Worm (Caenorhabditis elegans) whole organism, early embryonic: Measurements from ENCODE around the gene mlc-3.

Source experiments
- B0310.2 ChIP-seq: sonication (generic microtip); optimal IDR thresholded peaks from 2 replicates; lab custom pipeline; 2016; ENCODE audit warnings: mild to moderate bottlenecking, missing genetic modification characterization, missing compliant biosample characterization
- F13C5.2 ChIP-seq: sonication (generic microtip); optimal IDR thresholded peaks from 2 replicates; lab custom pipeline; 2017; ENCODE audit warnings: mild to moderate bottlenecking, missing genetic modification characterization, inconsistent platforms, missing compliant biosample characterization
- aly-1 ChIP-seq: sonication (generic microtip); optimal IDR thresholded peaks from 2 replicates; lab custom pipeline; 2016; ENCODE audit warnings: missing genetic modification characterization, missing compliant biosample characterization
- ama-1 ChIP-seq: fragments of 150-350 bp; optimal IDR thresholded peaks from 2 replicates; lab custom pipeline; 2014
- ceh-13 ChIP-seq: fragments of 200-800 bp; sonication (Bioruptor generic); optimal IDR thresholded peaks from 2 replicates; lab custom pipeline; 2018; ENCODE audit warnings: mild to moderate bottlenecking, missing genetic modification characterization, missing compliant biosample characterization
- ceh-36 ChIP-seq: sonication (generic microtip); optimal IDR thresholded peaks from 2 replicates; lab custom pipeline; 2016; ENCODE audit warnings: missing genetic modification characterization, inconsistent platforms, missing compliant biosample characterization
- ets-7 ChIP-seq: sonication (generic microtip); optimal IDR thresholded peaks from 2 replicates; lab custom pipeline; 2016; ENCODE audit warnings: missing genotype, missing genetic modification characterization, missing compliant biosample characterization
- flt-1 ChIP-seq: fragments of 200-800 bp; sonication (Bioruptor generic); IDR thresholded peaks from 2 replicates; pipeline ENCODE4 v1.3.6; 2022; ENCODE audit warnings: missing genetic modification characterization, missing compliant biosample characterization
- hmbx-1 ChIP-seq: sonication (generic microtip); optimal IDR thresholded peaks from 2 replicates; lab custom pipeline; 2016; ENCODE audit warnings: mild to moderate bottlenecking, missing genetic modification characterization, missing compliant biosample characterization
- hmg-4 ChIP-seq: fragments of 200-800 bp; sonication (Bioruptor generic); optimal IDR thresholded peaks from 2 replicates; lab custom pipeline; 2018; ENCODE audit warnings: mild to moderate bottlenecking, missing genetic modification characterization, missing compliant biosample characterization
- hnd-1 ChIP-seq: sonication (generic microtip); optimal IDR thresholded peaks from 2 replicates; lab custom pipeline; 2016; ENCODE audit warnings: missing genetic modification characterization, missing compliant biosample characterization
- pes-1 ChIP-seq: fragments of 200-800 bp; sonication (Bioruptor generic); IDR thresholded peaks from 2 replicates; pipeline ENCODE4 v1.3.6; 2022; ENCODE audit warnings: missing genetic modification reagents, missing genetic modification characterization, missing compliant biosample characterization
- scrt-1 ChIP-seq: fragments of 200-800 bp; sonication (Bioruptor generic); IDR thresholded peaks from 2 replicates; pipeline ENCODE4 v1.3.6; 2022; ENCODE audit warnings: missing genetic modification characterization, missing compliant biosample characterization
- sea-1 ChIP-seq: fragments of 200-800 bp; sonication (Bioruptor generic); conservative IDR thresholded peaks from 2 replicates; pipeline ENCODE4 v1.3.6; 2022; ENCODE audit warnings: missing genetic modification characterization, missing compliant biosample characterization
- tbx-11 ChIP-seq: fragments of 200-800 bp; sonication (Bioruptor generic); IDR thresholded peaks from 2 replicates; pipeline ENCODE4 v1.3.6; 2022; ENCODE audit warnings: missing genetic modification characterization, missing compliant biosample characterization
- tbx-37 ChIP-seq: fragments of 200-800 bp; sonication (Bioruptor generic); conservative IDR thresholded peaks from 2 replicates; pipeline ENCODE4 v1.3.6; 2022; ENCODE audit warnings: missing genetic modification reagents, missing genetic modification characterization, missing compliant biosample characterization
- tra-4 ChIP-seq: sonication (generic microtip); optimal IDR thresholded peaks from 2 replicates; lab custom pipeline; 2017; ENCODE audit warnings: missing genetic modification characterization, missing compliant biosample characterization

Gene mlc-3

DNA sequence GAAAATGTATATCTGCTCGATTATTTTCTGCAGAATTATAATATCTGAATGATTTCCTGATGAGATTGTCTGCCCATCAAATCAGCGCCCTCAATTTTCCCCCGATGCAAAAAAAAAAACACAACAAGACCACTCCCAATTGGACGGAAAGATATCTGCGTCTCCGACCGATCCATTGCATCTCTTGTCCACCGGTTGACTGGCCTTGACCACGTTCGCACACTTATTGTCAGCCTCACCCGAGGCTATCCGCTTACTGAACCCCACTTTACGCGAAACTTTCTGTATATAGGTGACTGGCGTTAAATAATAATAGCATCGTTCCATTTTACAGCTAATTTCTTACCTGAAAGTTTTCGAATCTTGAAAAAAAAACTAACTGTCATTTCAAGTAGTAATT, 29.5 kb downstream of the mlc-3 start:
- TF ChIP-seq ceh-36 (tag; lab: Kevin White, UChicago) (no peak), aly-1 (no peak), pes-1 (GFP tag; lab: Robert Waterston, UW) (no peak), F13C5.2 (no peak), B0310.2 (no peak), ceh-13 (GFP tag; lab: Kevin White, UChicago) (no peak), tbx-37 (GFP tag; lab: Robert Waterston, UW) (no peak), scrt-1 (GFP tag; lab: Robert Waterston, UW) (no peak), ama-1 (lab: Kevin White, UChicago) (no peak), tbx-11 (no peak), tra-4 (no peak), ets-7 (no peak), hmbx-1 (no peak), flt-1 (GFP tag; lab: Robert Waterston, UW) (no peak), sea-1 (no peak)

DNA sequence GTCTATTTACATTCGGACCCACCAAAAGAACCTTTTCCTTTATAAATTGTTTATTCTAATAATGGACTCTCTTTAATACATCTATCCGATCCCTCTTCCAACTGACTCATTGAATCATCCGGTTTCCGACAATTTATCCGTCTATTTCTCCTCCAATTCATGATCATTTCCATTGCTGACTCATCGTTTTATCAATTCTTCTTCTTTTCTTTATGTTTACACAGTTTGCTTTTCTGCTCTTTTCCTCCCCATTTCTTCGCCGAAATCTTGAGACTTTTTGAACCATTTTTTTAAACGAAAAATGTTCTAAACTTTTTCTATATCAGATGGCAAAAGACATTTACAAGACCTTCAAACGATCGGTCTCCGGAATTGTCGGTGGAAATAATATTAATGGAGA, 30.6 kb downstream of the mlc-3 start, which contains the start of gene ced-6:
Gene ced-6 (plus strand): TSS at position 327 of the 400 bp plus-strand sequence.
- TF ChIP-seq tbx-11, result no peak
- TF ChIP-seq ets-7, result no peak
- no peak for TF ChIP-seq F13C5.2
- no peak for TF ChIP-seq hmg-4 (GFP tag; lab: Kevin White, UChicago)
- TF ChIP-seq aly-1, result no peak
- TF ChIP-seq pes-1 (GFP tag; lab: Robert Waterston, UW), result no peak
- no peak for TF ChIP-seq hmbx-1
- no peak for TF ChIP-seq ceh-13 (GFP tag; lab: Kevin White, UChicago)
- no peak for TF ChIP-seq B0310.2
- TF ChIP-seq ama-1 (lab: Kevin White, UChicago), result no peak
- TF ChIP-seq sea-1, result no peak
- no peak for TF ChIP-seq tbx-37 (GFP tag; lab: Robert Waterston, UW)
- no peak for TF ChIP-seq tra-4
- TF ChIP-seq scrt-1 (GFP tag; lab: Robert Waterston, UW), result no peak
- no peak for TF ChIP-seq flt-1 (GFP tag; lab: Robert Waterston, UW)
- TF ChIP-seq hnd-1 (tag; lab: Kevin White, UChicago), result no peak
- no peak for TF ChIP-seq ceh-36 (tag; lab: Kevin White, UChicago)

DNA sequence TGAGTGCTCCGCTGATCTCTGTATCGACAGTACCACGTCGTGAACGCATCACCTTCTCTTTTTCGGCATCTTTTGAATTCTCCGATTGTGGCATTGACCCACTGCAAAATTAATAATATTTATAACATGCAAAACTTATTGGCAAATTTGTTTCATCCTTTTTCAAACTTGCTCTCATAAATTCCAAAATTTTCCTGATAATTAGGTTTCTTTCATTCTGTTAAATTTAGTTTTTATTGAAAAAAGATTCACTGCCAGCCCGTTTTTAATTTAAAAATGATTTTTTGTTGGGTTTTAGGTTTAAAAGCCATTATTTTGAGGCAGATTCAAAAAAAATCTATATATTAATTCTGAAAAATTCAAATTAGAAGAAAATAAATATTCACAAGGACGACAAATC, 35.1 kb downstream of the mlc-3 start, which contains the start of gene wdr-37:
Gene wdr-37 (minus strand): TSS at position 101 of the 400 bp plus-strand sequence.
- TF ChIP-seq hnd-1 (tag; lab: Kevin White, UChicago) (no peak), B0310.2 (no peak), flt-1 (GFP tag; lab: Robert Waterston, UW) (no peak), ama-1 (lab: Kevin White, UChicago) (no peak), tbx-11 (no peak), ceh-36 (tag; lab: Kevin White, UChicago) (no peak), pes-1 (GFP tag; lab: Robert Waterston, UW) (no peak), hmbx-1 (no peak), ets-7 (no peak), sea-1 (no peak), hmg-4 (GFP tag; lab: Kevin White, UChicago) (no peak), ceh-13 (GFP tag; lab: Kevin White, UChicago) (no peak), scrt-1 (GFP tag; lab: Robert Waterston, UW) (no peak), tbx-37 (GFP tag; lab: Robert Waterston, UW) (no peak), tra-4 (no peak), F13C5.2 (no peak), aly-1 (no peak)

DNA sequence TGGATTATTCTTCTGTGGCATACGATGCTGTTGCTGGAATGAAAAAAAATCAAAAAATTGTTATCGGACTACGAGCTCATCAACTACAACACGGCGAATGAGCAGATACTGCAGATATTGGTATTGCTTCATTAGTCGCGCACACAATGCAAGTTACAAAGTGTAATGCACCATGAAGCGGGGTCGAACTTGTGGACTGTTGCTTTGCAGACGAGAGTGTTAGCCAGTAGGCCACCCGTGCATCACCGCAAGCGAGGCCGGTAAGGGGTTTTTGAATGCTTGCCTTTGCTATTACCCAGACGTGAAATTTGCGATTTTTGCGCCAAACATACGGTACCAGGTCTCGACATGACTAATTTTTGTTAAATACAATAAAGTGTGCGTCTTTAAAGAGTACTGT, 37.2 kb downstream of the mlc-3 start:
- TF ChIP-seq pes-1 (GFP tag; lab: Robert Waterston, UW), result peak; percentile 97
- peak; percentile 98 for TF ChIP-seq flt-1 (GFP tag; lab: Robert Waterston, UW)
- TF ChIP-seq scrt-1 (GFP tag; lab: Robert Waterston, UW), result peak; percentile 98
- TF ChIP-seq hmg-4 (GFP tag; lab: Kevin White, UChicago), result peak; percentile 99
- peak; percentile 97 for TF ChIP-seq ceh-36 (tag; lab: Kevin White, UChicago)
- peak; percentile 94 for TF ChIP-seq tra-4
- peak; percentile 97 for TF ChIP-seq F13C5.2
- TF ChIP-seq hnd-1 (tag; lab: Kevin White, UChicago), result peak; percentile 86
- peak; percentile 96 for TF ChIP-seq B0310.2
- no peak for TF ChIP-seq ama-1 (lab: Kevin White, UChicago)
- TF ChIP-seq sea-1, result peak; percentile 97
- TF ChIP-seq tbx-11, result peak; percentile 96
- TF ChIP-seq hmbx-1, result peak; percentile 91
- TF ChIP-seq aly-1, result peak; percentile 99
- peak; percentile 96 for TF ChIP-seq tbx-37 (GFP tag; lab: Robert Waterston, UW)
- peak; percentile 91 for TF ChIP-seq ceh-13 (GFP tag; lab: Kevin White, UChicago)
- TF ChIP-seq ets-7, result peak; percentile 90

DNA sequence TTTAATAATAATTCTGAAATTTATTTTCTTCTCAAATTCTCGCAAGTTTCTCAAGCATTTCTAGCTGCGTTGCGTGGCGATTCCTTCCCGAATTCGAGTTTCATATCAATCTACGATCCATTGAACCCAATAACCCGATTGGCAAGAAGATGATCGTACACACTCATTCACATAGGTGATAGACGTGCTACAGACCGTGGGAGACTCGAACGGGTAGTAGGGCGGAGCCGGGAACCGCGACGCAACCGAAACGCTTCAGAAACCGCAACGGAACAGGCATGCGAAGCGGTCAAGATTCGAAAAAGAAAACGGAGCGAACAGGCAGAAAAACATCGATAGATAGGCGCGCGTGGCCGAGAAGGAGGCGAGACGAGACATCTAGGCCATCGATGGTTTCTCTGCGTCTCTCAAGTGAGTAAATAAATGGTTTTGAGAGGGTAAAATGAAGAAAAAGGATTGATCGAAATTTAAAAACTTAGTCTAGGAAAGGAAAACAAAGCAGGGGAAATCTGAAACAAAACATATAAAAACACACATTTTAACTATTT, 38.7 kb downstream of the mlc-3 start, which contains the start of gene madf-11:
Gene madf-11 (minus strand): TSS at position 51 of the 548 bp plus-strand sequence.
- TF ChIP-seq hmg-4 (GFP tag; lab: Kevin White, UChicago) (peak; percentile 68), tra-4 (no peak), hnd-1 (tag; lab: Kevin White, UChicago) (no peak), tbx-11 (no peak), F13C5.2 (peak; percentile 6), ets-7 (peak; percentile 1), tbx-37 (GFP tag; lab: Robert Waterston, UW) (0 out of 2 replicates have a peak, but pooled peaks have one; percentile 33)

DNA sequence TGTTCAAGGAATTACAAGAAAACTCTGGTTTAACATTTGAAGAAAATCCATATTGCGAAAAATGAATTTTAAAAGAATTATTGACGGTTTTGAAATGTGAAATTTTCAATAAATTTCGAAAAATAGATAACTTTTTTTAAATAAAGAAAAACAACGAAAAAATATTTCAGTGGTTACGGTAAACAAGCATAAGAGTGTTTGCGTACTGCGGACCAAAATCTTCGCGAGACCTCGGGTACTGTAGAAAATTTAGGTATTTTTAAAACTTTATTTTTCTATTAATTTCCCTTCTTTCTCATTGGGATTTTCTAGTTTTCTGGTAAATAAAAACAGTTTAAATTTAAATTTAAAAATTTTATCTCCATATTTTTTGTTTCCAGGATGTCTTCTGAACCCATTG, 39.3 kb downstream of the mlc-3 start, which contains the start of gene xnd-1:
Gene xnd-1 (plus strand): TSS at position 381 of the 400 bp plus-strand sequence.
- TF ChIP-seq tra-4, result no peak
- no peak for TF ChIP-seq hnd-1 (tag; lab: Kevin White, UChicago)
- TF ChIP-seq ceh-13 (GFP tag; lab: Kevin White, UChicago), result no peak
- no peak for TF ChIP-seq tbx-11
- TF ChIP-seq flt-1 (GFP tag; lab: Robert Waterston, UW), result no peak
- no peak for TF ChIP-seq scrt-1 (GFP tag; lab: Robert Waterston, UW)
- TF ChIP-seq ama-1 (lab: Kevin White, UChicago), result no peak
- TF ChIP-seq ceh-36 (tag; lab: Kevin White, UChicago), result no peak
- TF ChIP-seq hmg-4 (GFP tag; lab: Kevin White, UChicago), result no peak
- TF ChIP-seq F13C5.2, result no peak
- TF ChIP-seq tbx-37 (GFP tag; lab: Robert Waterston, UW), result no peak
- no peak for TF ChIP-seq aly-1
- no peak for TF ChIP-seq B0310.2
- no peak for TF ChIP-seq ets-7
- no peak for TF ChIP-seq pes-1 (GFP tag; lab: Robert Waterston, UW)
- no peak for TF ChIP-seq sea-1
- TF ChIP-seq hmbx-1, result no peak

DNA sequence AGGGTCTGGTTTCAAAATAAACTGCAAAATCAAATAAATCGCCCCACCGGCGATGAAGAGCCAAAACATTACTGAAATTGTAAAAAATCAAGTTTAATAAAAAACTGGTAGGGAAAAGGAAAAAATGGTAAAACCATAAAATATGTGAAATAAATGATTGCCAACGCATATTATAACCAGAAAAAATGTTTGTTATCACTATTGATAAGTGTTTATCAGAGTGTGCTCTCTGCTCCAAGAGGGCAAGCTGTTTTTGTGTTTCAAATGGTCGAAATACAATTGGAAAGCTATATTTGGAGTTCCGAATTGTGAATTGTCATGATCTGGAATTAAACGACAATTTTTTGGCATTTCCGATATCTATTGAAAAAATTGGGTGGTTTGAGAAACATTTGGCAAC, 45.5 kb downstream of the mlc-3 start, which contains the start of gene C05D2.8:
Gene C05D2.8 (minus strand): TSS at position 71 of the 400 bp plus-strand sequence.
- no peak for TF ChIP-seq ceh-13 (GFP tag; lab: Kevin White, UChicago)
- no peak for TF ChIP-seq pes-1 (GFP tag; lab: Robert Waterston, UW)
- TF ChIP-seq ets-7, result no peak
- no peak for TF ChIP-seq F13C5.2
- TF ChIP-seq hmbx-1, result no peak
- no peak for TF ChIP-seq tra-4
- no peak for TF ChIP-seq flt-1 (GFP tag; lab: Robert Waterston, UW)
- no peak for TF ChIP-seq aly-1
- no peak for TF ChIP-seq scrt-1 (GFP tag; lab: Robert Waterston, UW)
- no peak for TF ChIP-seq hnd-1 (tag; lab: Kevin White, UChicago)
- no peak for TF ChIP-seq tbx-37 (GFP tag; lab: Robert Waterston, UW)
- no peak for TF ChIP-seq B0310.2
- TF ChIP-seq tbx-11, result no peak
- no peak for TF ChIP-seq ama-1 (lab: Kevin White, UChicago)
- no peak for TF ChIP-seq sea-1
